Worm (Caenorhabditis elegans) whole organism, late embryonic: ENCODE data around the gene D1086.7.

Experiments
- ceh-19 ChIP-seq: fragments of 200-800 bp; sonication (Bioruptor generic); optimal IDR thresholded peaks from 2 replicates; lab custom pipeline; 2018; ENCODE audit warnings: mild to moderate bottlenecking, missing genetic modification characterization, missing compliant biosample characterization
- elt-2 ChIP-seq: sonication (generic microtip); optimal IDR thresholded peaks from 2 replicates; lab custom pipeline; 2016; ENCODE audit warnings: missing genetic modification reagents, missing genetic modification characterization, missing compliant biosample characterization
- mec-3 ChIP-seq: sonication (generic microtip); optimal IDR thresholded peaks from 2 replicates; lab custom pipeline; 2016; ENCODE audit warnings: borderline replicate concordance, missing genetic modification characterization, missing compliant biosample characterization
- pros-1 ChIP-seq: fragments of 150-350 bp; optimal IDR thresholded peaks from 2 replicates; lab custom pipeline; 2014; ENCODE audit warnings: missing biosample characterization, missing genetic modification reagents, missing genetic modification characterization
- sox-2 ChIP-seq: fragments of 200-800 bp; sonication (Bioruptor generic); IDR thresholded peaks from 2 replicates; pipeline ENCODE4 v1.3.6; 2022; ENCODE audit warnings: missing genetic modification reagents, missing genetic modification characterization, missing compliant biosample characterization
- tbx-2 ChIP-seq: sonication (generic microtip); optimal IDR thresholded peaks from 2 replicates; lab custom pipeline; 2016; ENCODE audit warnings: missing genetic modification characterization, missing compliant biosample characterization

- TF ChIP-seq sox-2 (GFP tag; lab: Robert Waterston, UW) (no peak), elt-2 (tag; lab: Kevin White, UChicago) (no peak), ceh-19 (GFP tag; lab: Kevin White, UChicago) (no peak), mec-3 (tag; lab: Kevin White, UChicago) (no peak), tbx-2 (tag; lab: Kevin White, UChicago) (no peak), pros-1 (no peak)
Observed at ce11 chrV:14120674-14121073, 36.6 kb downstream of the D1086.7 start.
